Fruit fly (Drosophila melanogaster): ENCODE measurements around the gene RpL14.

The RpL14 gene

DNA sequence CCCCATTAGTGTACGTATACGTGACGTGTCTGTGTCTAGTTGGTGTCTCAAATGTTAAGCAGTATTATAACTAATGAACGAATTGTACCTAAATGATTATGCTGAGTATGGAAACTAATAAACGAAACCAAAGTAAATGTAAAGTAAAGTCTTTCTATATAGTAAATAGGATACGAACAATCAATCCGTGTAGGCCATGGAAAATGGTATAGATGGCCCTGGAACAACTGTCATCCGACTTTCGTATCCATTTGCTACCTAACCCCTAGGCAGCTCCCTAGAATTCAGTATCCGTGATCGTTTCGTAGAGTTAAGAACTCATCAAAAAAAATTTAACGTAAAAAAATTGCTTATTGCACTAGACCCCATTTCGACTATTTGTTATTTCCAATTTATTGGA is 16.1 kb downstream of the RpL14 start, which contains the start of gene S-Lap1:
Gene S-Lap1, plus strand, starts transcription at position 301 of the 400 bp plus-strand sequence.
- TF ChIP-seq brk (GFP tag; optimal IDR thresholded peaks at IDR 0.05) (no peak), N (GFP tag; optimal IDR thresholded peaks at IDR 0.05) (no peak), Vsx2 (GFP tag; optimal IDR thresholded peaks at IDR 0.05; ENCODE audit: partially characterized antibody) (no peak), Sp1 (GFP tag; optimal IDR thresholded peaks at IDR 0.05) (no peak), Abd-B (GFP tag; optimal IDR thresholded peaks at IDR 0.05) (no peak), OdsH (GFP tag; optimal IDR thresholded peaks at IDR 0.05) (no peak), Mio (GFP tag; optimal IDR thresholded peaks at IDR 0.05) (no peak), Dif (GFP tag; optimal IDR thresholded peaks at IDR 0.05; ENCODE audit: partially characterized antibody) (no peak), woc (GFP tag; optimal IDR thresholded peaks at IDR 0.05) (no peak), fru (GFP tag; optimal IDR thresholded peaks at IDR 0.05) (no peak), foxo (GFP tag; optimal IDR thresholded peaks at IDR 0.05) (no peak), GATAd (GFP tag; optimal IDR thresholded peaks at IDR 0.05) (no peak), dsf (GFP tag; optimal IDR thresholded peaks at IDR 0.05; ENCODE audit: borderline replicate concordance) (no peak), Hr83 (GFP tag; optimal IDR thresholded peaks at IDR 0.05; ENCODE audit: poor library complexity, severe bottlenecking) (no peak), HLH106 (tag; optimal IDR thresholded peaks at IDR 0.05) (no peak)

DNA sequence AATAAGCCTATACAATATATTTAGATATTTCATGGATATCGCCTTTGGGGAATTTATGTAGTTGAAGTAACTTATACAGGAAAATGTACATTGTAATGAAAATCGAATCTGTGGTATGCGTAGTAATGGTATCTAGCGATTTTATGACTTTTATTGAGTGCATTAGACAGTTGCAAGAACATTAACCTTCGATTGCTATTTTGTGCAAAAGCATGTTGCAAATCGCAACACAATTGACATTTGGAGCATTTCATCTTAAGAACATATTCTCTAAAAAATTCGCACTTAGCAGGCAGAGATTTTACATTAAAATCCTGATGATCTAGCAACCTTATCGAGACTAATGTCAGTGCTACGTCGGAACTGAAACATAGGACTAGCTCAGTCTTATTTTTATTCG is 18.8 kb downstream of the RpL14 start, which contains the start of gene S-Lap2:
Gene S-Lap2, plus strand, starts transcription at position 301 of the 400 bp plus-strand sequence.
- TF ChIP-seq dsf (GFP tag; optimal IDR thresholded peaks at IDR 0.05; ENCODE audit: borderline replicate concordance) (no peak), HLH106 (tag; optimal IDR thresholded peaks at IDR 0.05) (no peak), sage (GFP tag; optimal IDR thresholded peaks at IDR 0.05) (no peak), woc (GFP tag; optimal IDR thresholded peaks at IDR 0.05) (no peak), Dif (GFP tag; optimal IDR thresholded peaks at IDR 0.05; ENCODE audit: partially characterized antibody) (no peak), Sp1 (GFP tag; optimal IDR thresholded peaks at IDR 0.05) (no peak), ey (GFP tag; optimal IDR thresholded peaks at IDR 0.05) (no peak), Mio (GFP tag; optimal IDR thresholded peaks at IDR 0.05) (no peak), usp (GFP tag; optimal IDR thresholded peaks at IDR 0.05) (no peak), pan (optimal IDR thresholded peaks at IDR 0.05) (no peak), Dfd (GFP tag; optimal IDR thresholded peaks at IDR 0.05) (no peak), h (GFP tag; optimal IDR thresholded peaks at IDR 0.05) (no peak), OdsH (GFP tag; optimal IDR thresholded peaks at IDR 0.05) (no peak), Jra (GFP tag; optimal IDR thresholded peaks at IDR 0.05) (no peak), Rel (GFP tag; optimal IDR thresholded peaks at IDR 0.05) (no peak), Rel (tag; optimal IDR thresholded peaks at IDR 0.05) (no peak), Vsx2 (GFP tag; optimal IDR thresholded peaks at IDR 0.05; ENCODE audit: partially characterized antibody) (no peak)

DNA sequence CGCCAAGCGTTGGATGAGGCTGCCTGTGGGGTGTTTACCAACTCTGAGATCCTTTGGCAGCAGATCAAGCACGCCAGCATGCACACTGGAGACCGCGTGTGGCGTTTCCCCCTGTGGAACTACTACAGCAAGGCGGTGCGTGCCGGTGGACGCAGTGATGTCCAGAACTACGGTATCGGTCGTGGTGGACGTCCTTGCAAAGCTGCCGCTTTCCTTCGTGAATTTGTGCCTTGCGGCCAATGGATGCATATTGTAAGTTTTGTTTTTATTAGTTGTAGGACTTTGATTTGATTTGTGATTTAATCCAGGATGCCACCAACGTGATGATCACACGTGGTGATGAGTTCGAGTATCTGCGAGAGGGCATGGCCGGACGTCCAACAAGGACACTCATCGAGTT is 20.7 kb downstream of the RpL14 start:
- TF ChIP-seq Hr83 (GFP tag; optimal IDR thresholded peaks at IDR 0.05; ENCODE audit: poor library complexity, severe bottlenecking) (no peak), CG9705 (GFP tag; optimal IDR thresholded peaks at IDR 0.05) (no peak), GATAd (GFP tag; optimal IDR thresholded peaks at IDR 0.05) (no peak), tai (GFP tag; optimal IDR thresholded peaks at IDR 0.05) (no peak), usp (GFP tag; optimal IDR thresholded peaks at IDR 0.05) (no peak), sage (GFP tag; optimal IDR thresholded peaks at IDR 0.05) (no peak), Hr78 (GFP tag; optimal IDR thresholded peaks at IDR 0.05) (no peak), Jra (GFP tag; optimal IDR thresholded peaks at IDR 0.05) (no peak), Vsx2 (GFP tag; optimal IDR thresholded peaks at IDR 0.05; ENCODE audit: partially characterized antibody) (no peak), dsf (GFP tag; optimal IDR thresholded peaks at IDR 0.05; ENCODE audit: borderline replicate concordance) (no peak)

DNA sequence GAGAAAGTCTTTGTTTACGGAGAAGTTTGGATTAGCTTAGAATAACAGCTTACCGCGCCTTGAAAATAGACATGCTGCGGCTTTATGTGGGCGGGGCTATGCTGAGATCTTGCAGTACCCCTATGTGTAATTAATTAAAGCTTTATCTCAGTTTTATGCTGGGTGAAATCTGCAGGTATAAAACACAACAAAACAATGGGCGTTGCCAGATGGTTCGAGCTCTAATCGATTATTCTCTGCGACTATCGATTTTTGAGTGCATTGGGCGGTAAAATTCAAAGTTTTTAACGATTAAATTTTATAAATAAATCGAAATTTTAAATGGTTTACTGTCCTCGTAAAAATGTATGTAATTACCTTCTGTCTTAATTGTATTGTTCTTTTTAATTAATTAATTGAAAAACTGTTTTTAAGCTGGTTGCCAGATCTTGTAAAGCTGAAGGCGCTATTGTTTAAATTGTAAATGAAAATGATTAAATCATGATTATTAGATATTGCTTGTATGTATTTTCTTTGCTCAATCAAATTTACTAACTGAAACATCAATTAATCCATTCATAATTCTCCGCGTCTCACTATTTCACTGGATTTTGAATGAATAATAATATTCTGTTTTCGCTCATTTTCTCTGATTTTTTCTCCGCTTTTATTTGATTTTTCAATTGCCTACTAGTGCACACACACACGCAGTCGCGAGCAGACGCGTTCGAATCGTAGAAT is 23.1 kb downstream of the RpL14 start, which contains the start of the genes GAPsec and Zasp66:
Gene GAPsec, minus strand, starts transcription at position 200 of the 720 bp plus-strand sequence.
Gene Zasp66, plus strand, starts transcription at position 670 of the 720 bp plus-strand sequence.
- TF ChIP-seq Myc (optimal IDR thresholded peaks at IDR 0.05) (no peak), sage (GFP tag; optimal IDR thresholded peaks at IDR 0.05) (no peak), CrebA (GFP tag; optimal IDR thresholded peaks at IDR 0.05; ENCODE audit: borderline replicate concordance) (no peak), OdsH (GFP tag; optimal IDR thresholded peaks at IDR 0.05) (no peak), rgr (GFP tag; optimal IDR thresholded peaks at IDR 0.05) (no peak), Vsx2 (GFP tag; optimal IDR thresholded peaks at IDR 0.05; ENCODE audit: partially characterized antibody) (no peak), lola (GFP tag; optimal IDR thresholded peaks at IDR 0.05) (no peak), GATAd (GFP tag; optimal IDR thresholded peaks at IDR 0.05) (no peak), fru (GFP tag; optimal IDR thresholded peaks at IDR 0.05) (no peak), ey (GFP tag; optimal IDR thresholded peaks at IDR 0.05) (no peak), pan (optimal IDR thresholded peaks at IDR 0.05) (no peak), sv (GFP tag; optimal IDR thresholded peaks at IDR 0.05) (no peak)

Data from whole organism, wandering third instar larva.